Fruit fly (Drosophila melanogaster) whole organism, embryonic: ENCODE results near the gene simj.

Experiments used
- CG10565 ChIP-seq: fragments of 200-800 bp; sonication (Bioruptor generic); optimal IDR thresholded peaks from 3 replicates; lab custom pipeline; 2016; ENCODE audit warnings: missing biosample characterization, mild to moderate bottlenecking, missing genetic modification characterization
- CG11093 ChIP-seq: fragments of 200-800 bp; sonication (Bioruptor generic); IDR thresholded peaks from 3 replicates; pipeline ENCODE4 v1.3.6; 2022; ENCODE audit warnings: missing biosample characterization, missing genetic modification characterization
- CG11247 ChIP-seq: fragments of 200-800 bp; sonication (Bioruptor generic); IDR thresholded peaks from 2 replicates; pipeline ENCODE4 v1.3.6; 2022; ENCODE audit warnings: missing biosample characterization, missing genetic modification characterization
- CG11398 ChIP-seq: fragments of 200-800 bp; sonication (Bioruptor generic); optimal IDR thresholded peaks from 2 replicates; lab custom pipeline; 2016; ENCODE audit warnings: missing biosample characterization, missing genetic modification characterization
- CG11504 ChIP-seq: fragments of 200-800 bp; sonication (Bioruptor generic); optimal IDR thresholded peaks from 3 replicates; lab custom pipeline; 2019; ENCODE audit warnings: missing biosample characterization, mild to moderate bottlenecking, missing genetic modification characterization, moderate library complexity
- CG1233 ChIP-seq: fragments of 200-800 bp; sonication (Bioruptor generic); optimal IDR thresholded peaks from 4 replicates; lab custom pipeline; 2018; ENCODE audit warnings: missing biosample characterization, mild to moderate bottlenecking, missing genetic modification characterization
- CG1602 ChIP-seq: fragments of 200-800 bp; sonication (Bioruptor generic); optimal IDR thresholded peaks from 3 replicates; lab custom pipeline; 2016; ENCODE audit warnings: missing biosample characterization, missing genetic modification characterization
- CG16813 ChIP-seq: fragments of 200-800 bp; sonication (Bioruptor generic); IDR thresholded peaks from 3 replicates; pipeline ENCODE4 v1.3.6; 2022; ENCODE audit warnings: missing biosample characterization, missing genetic modification characterization; ENCODE audit not compliant: partially characterized antibody
- CG18599 ChIP-seq: fragments of 200-800 bp; sonication (Bioruptor generic); optimal IDR thresholded peaks from 3 replicates; lab custom pipeline; 2017; ENCODE audit warnings: missing biosample characterization, missing genetic modification characterization, mild to moderate bottlenecking, moderate library complexity, missing genetic modification reagents
- CG18764 ChIP-seq: fragments of 200-800 bp; sonication (Bioruptor generic); optimal IDR thresholded peaks from 3 replicates; lab custom pipeline; 2016; ENCODE audit warnings: missing biosample characterization, missing genetic modification characterization
- CG2129 ChIP-seq: fragments of 200-800 bp; sonication (Bioruptor generic); IDR thresholded peaks from 2 replicates; pipeline ENCODE4 v1.3.6; 2022; ENCODE audit warnings: missing biosample characterization, missing genetic modification characterization; ENCODE audit not compliant: partially characterized antibody
- CG32772 ChIP-seq: fragments of 200-800 bp; sonication (Bioruptor generic); IDR thresholded peaks from 2 replicates; pipeline ENCODE4 v1.3.6; 2022; ENCODE audit warnings: missing biosample characterization, missing genetic modification characterization
- CG34422 ChIP-seq: fragments of 200-800 bp; sonication (Bioruptor generic); IDR thresholded peaks from 3 replicates; pipeline ENCODE4 v1.3.6; 2022; ENCODE audit warnings: missing biosample characterization, missing genetic modification characterization
- CG3838 ChIP-seq: fragments of 200-800 bp; sonication (Bioruptor generic); optimal IDR thresholded peaks from 3 replicates; lab custom pipeline; 2016; ENCODE audit warnings: missing biosample characterization, missing genetic modification characterization
- CG6791 ChIP-seq: fragments of 200-800 bp; sonication (Bioruptor generic); IDR thresholded peaks from 3 replicates; pipeline ENCODE4 v1.3.6; 2022; ENCODE audit warnings: missing biosample characterization, missing genetic modification characterization; ENCODE audit not compliant: partially characterized antibody
- CG7271 ChIP-seq: fragments of 200-800 bp; sonication (Bioruptor generic); optimal IDR thresholded peaks from 2 replicates; lab custom pipeline; 2018; ENCODE audit warnings: missing biosample characterization, mild to moderate bottlenecking, missing genetic modification characterization, moderate library complexity
- CG7839 ChIP-seq: fragments of 200-800 bp; sonication (Bioruptor generic); optimal IDR thresholded peaks from 3 replicates; lab custom pipeline; 2018; ENCODE audit warnings: missing biosample characterization, mild to moderate bottlenecking, missing genetic modification characterization, moderate library complexity
- CG7987 ChIP-seq: fragments of 200-800 bp; sonication (Bioruptor generic); optimal IDR thresholded peaks from 2 replicates; lab custom pipeline; 2018; ENCODE audit warnings: missing biosample characterization, mild to moderate bottlenecking, missing genetic modification characterization, moderate library complexity
- CG8290 ChIP-seq, 3 experiments: fragments of 200-800 bp; sonication (Bioruptor generic); optimal IDR thresholded peaks; 2 replicates each; lab custom pipeline; 2016 to 2019; ENCODE audit warnings: missing biosample characterization in 3 of 3, missing genetic modification characterization in 3 of 3, mild to moderate bottlenecking in 2 of 3, moderate library complexity in 1 of 3
- CG8924 ChIP-seq: fragments of 200-800 bp; optimal IDR thresholded peaks from 3 replicates; lab custom pipeline; 2019; ENCODE audit warnings: missing biosample characterization, mild to moderate bottlenecking, missing genetic modification characterization, moderate library complexity
- D19B ChIP-seq: fragments of 200-800 bp; sonication (Bioruptor generic); optimal IDR thresholded peaks from 2 replicates; lab custom pipeline; 2017; ENCODE audit warnings: missing biosample characterization, mild to moderate bottlenecking, missing genetic modification characterization
- Deaf1 ChIP-seq: fragments of 200-800 bp; optimal IDR thresholded peaks from 3 replicates; lab custom pipeline; 2019; ENCODE audit warnings: missing biosample characterization, mild to moderate bottlenecking, missing genetic modification characterization, moderate library complexity
- Dp ChIP-seq: fragments of 200-800 bp; sonication (Bioruptor generic); optimal IDR thresholded peaks from 2 replicates; lab custom pipeline; 2018; ENCODE audit warnings: missing biosample characterization, mild to moderate bottlenecking, missing genetic modification characterization, moderate library complexity
- Elba2 ChIP-seq: fragments of 200-800 bp; sonication (Bioruptor generic); optimal IDR thresholded peaks from 3 replicates; lab custom pipeline; 2016; ENCODE audit warnings: missing biosample characterization, missing genetic modification characterization
- HHEX ChIP-seq: fragments of 200-800 bp; sonication (Bioruptor generic); optimal IDR thresholded peaks from 3 replicates; lab custom pipeline; 2017; ENCODE audit warnings: missing biosample characterization, mild to moderate bottlenecking, missing genetic modification characterization, missing genetic modification reagents
- Hr51 ChIP-seq, 2 experiments: fragments of 200-800 bp; sonication (Bioruptor generic); optimal IDR thresholded peaks; 2 replicates in 1 of 2; 3 replicates in 1 of 2; lab custom pipeline; 2016 to 2018; ENCODE audit warnings: missing biosample characterization in 2 of 2, missing genetic modification characterization in 2 of 2, mild to moderate bottlenecking in 1 of 2, moderate library complexity in 1 of 2
- Hsf ChIP-seq: fragments of 200-800 bp; sonication (Bioruptor generic); optimal IDR thresholded peaks from 3 replicates; lab custom pipeline; 2016; ENCODE audit warnings: missing biosample characterization, missing genetic modification characterization
- Mad ChIP-seq: fragments of 200-800 bp; sonication (Bioruptor generic); optimal IDR thresholded peaks from 2 replicates; lab custom pipeline; 2016; ENCODE audit warnings: missing biosample characterization, missing genetic modification characterization
- Opbp ChIP-seq: fragments of 200-800 bp; sonication (Bioruptor generic); IDR thresholded peaks from 3 replicates; pipeline ENCODE4 v1.3.6; 2022; ENCODE audit warnings: missing biosample characterization, missing genetic modification characterization; ENCODE audit not compliant: partially characterized antibody
- Rx ChIP-seq: fragments of 200-800 bp; sonication (Bioruptor generic); IDR thresholded peaks from 2 replicates; pipeline ENCODE4 v1.3.6; 2022; ENCODE audit warnings: missing biosample characterization, missing genetic modification characterization
- Trl ChIP-seq, 3 experiments: fragments of >200 bp in 2 of 3; fragments of 200-800 bp in 1 of 3; sonication (Bioruptor generic) in 1 of 3; optimal IDR thresholded peaks; 2 replicates in 1 of 3; 3 replicates in 2 of 3; lab custom pipeline; 2016 to 2017; ENCODE audit warnings: missing biosample characterization in 1 of 3, missing genetic modification characterization in 1 of 3
- Vsx1 ChIP-seq: fragments of 200-800 bp; sonication (Bioruptor generic); optimal IDR thresholded peaks from 2 replicates; lab custom pipeline; 2017; ENCODE audit warnings: missing biosample characterization, mild to moderate bottlenecking, missing genetic modification characterization, missing genetic modification reagents
- bab2 ChIP-seq: fragments of 200-800 bp; sonication (Bioruptor generic); optimal IDR thresholded peaks from 2 replicates; lab custom pipeline; 2016; ENCODE audit warnings: missing biosample characterization, missing genetic modification characterization
- cad ChIP-seq: fragments of >200 bp; optimal IDR thresholded peaks from 2 replicates; lab custom pipeline; 2017; ENCODE audit warnings: missing biosample characterization, missing genetic modification characterization
- chif ChIP-seq, 2 experiments: fragments of 200-800 bp; sonication (Bioruptor generic); optimal IDR thresholded peaks; 3 replicates each; lab custom pipeline; 2016; ENCODE audit warnings: missing biosample characterization in 2 of 2, missing genetic modification characterization in 2 of 2
- chm ChIP-seq: fragments of 200-800 bp; sonication (Bioruptor generic); IDR thresholded peaks from 2 replicates; pipeline ENCODE4 v1.3.6; 2022; ENCODE audit warnings: missing biosample characterization, missing genetic modification characterization
- cwo ChIP-seq: fragments of 200-800 bp; sonication (Bioruptor generic); optimal IDR thresholded peaks from 3 replicates; lab custom pipeline; 2017; ENCODE audit warnings: missing biosample characterization, missing genetic modification characterization, mild to moderate bottlenecking, moderate library complexity, missing genetic modification reagents
- dysf ChIP-seq: fragments of 200-800 bp; sonication (Bioruptor generic); IDR thresholded peaks from 3 replicates; pipeline ENCODE4 v1.3.6; 2022; ENCODE audit warnings: missing biosample characterization, missing genetic modification characterization
- hbn ChIP-seq: fragments of 200-800 bp; sonication (Bioruptor generic); IDR thresholded peaks from 2 replicates; pipeline ENCODE4 v1.3.6; 2022; ENCODE audit warnings: missing biosample characterization, missing genetic modification characterization; ENCODE audit not compliant: partially characterized antibody
- kay ChIP-seq: fragments of 200-800 bp; sonication (Bioruptor generic); optimal IDR thresholded peaks from 2 replicates; lab custom pipeline; 2016; ENCODE audit warnings: missing biosample characterization, missing genetic modification characterization
- nerfin-1 ChIP-seq: fragments of 200-800 bp; sonication (Bioruptor generic); optimal IDR thresholded peaks from 3 replicates; lab custom pipeline; 2019; ENCODE audit warnings: missing biosample characterization, mild to moderate bottlenecking, missing genetic modification characterization, moderate library complexity
- pros ChIP-seq: fragments of 200-800 bp; sonication (Bioruptor generic); optimal IDR thresholded peaks from 3 replicates; lab custom pipeline; 2019; ENCODE audit warnings: missing biosample characterization, mild to moderate bottlenecking, missing genetic modification characterization, moderate library complexity
- pum ChIP-seq: fragments of 200-800 bp; sonication (Bioruptor generic); optimal IDR thresholded peaks from 2 replicates; lab custom pipeline; 2016; ENCODE audit warnings: missing biosample characterization, missing genetic modification characterization
- ro ChIP-seq: fragments of 200-800 bp; sonication (Bioruptor generic); IDR thresholded peaks from 2 replicates; pipeline ENCODE4 v1.3.6; 2022; ENCODE audit warnings: missing biosample characterization, missing genetic modification characterization
- sc ChIP-seq, 3 experiments: fragments of >200 bp in 2 of 3; fragments of 200-800 bp in 1 of 3; sonication (Bioruptor generic) in 1 of 3; optimal IDR thresholded peaks; 2 replicates in 2 of 3; 3 replicates in 1 of 3; lab custom pipeline; 2017; ENCODE audit warnings: mild to moderate bottlenecking in 1 of 3, missing biosample characterization in 1 of 3, missing genetic modification characterization in 1 of 3, missing genetic modification reagents in 1 of 3
- sisA ChIP-seq: fragments of 200-800 bp; sonication (Bioruptor generic); IDR thresholded peaks from 2 replicates; pipeline ENCODE4 v1.3.6; 2022; ENCODE audit warnings: missing biosample characterization, missing genetic modification characterization
- so ChIP-seq: fragments of 200-800 bp; sonication (Bioruptor generic); IDR thresholded peaks from 3 replicates; pipeline ENCODE4 v1.3.6; 2022; ENCODE audit warnings: missing biosample characterization, missing genetic modification characterization
- trh ChIP-seq: fragments of 200-800 bp; sonication (Bioruptor generic); optimal IDR thresholded peaks from 2 replicates; lab custom pipeline; 2016; ENCODE audit warnings: missing biosample characterization, missing genetic modification characterization

simj gene

DNA sequence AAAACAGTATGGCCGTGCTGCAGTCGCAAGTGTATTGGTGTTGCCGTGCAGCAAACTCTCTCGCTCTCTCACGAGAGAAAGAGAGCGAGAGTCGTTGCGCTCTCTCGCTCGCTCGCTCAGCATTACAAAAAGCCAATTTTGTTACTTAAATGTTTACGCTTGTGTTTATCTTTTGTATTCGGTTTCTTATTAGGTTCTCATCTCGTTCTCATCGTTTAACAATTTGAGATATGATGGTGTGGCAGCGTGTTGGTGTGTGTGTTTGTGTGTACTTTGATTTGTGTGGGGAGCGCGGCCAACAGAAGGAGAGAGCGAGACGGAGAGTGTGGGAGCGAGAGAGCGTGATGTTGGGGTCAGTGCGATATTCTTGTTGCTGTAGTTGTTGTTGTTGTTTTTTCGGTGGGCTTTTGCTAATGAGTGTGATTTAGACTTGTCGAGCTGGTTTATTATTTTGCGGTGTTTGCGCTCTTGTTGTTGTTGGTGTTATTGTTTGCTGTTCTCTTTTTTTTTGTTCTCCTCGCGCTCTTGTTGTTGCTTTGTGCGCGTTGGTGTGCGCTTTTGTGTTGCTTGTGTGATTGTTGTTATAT lies 72.7 kb downstream of the simj start (continued):
- TF ChIP-seq Hr51 (GFP tag; optimal IDR thresholded peaks at IDR 0.05; lab: Kevin White, UChicago) (peak in 1 of 2 experiments; percentile 51), sisA (GFP tag; lab: Robert Waterston, UW) (no peak), CG3838 (GFP tag; lab: Kevin White, UChicago) (peak; percentile 70), CG18764 (GFP tag; lab: Kevin White, UChicago) (no peak), pros (peak; percentile 93), CG11247 (GFP tag; lab: Robert Waterston, UW) (no peak), Elba2 (GFP tag; lab: Kevin White, UChicago) (no peak), CG8290 (GFP tag; optimal IDR thresholded peaks at IDR 0.05; lab: Kevin White, UChicago) (no peak), CG8290 (tag; optimal IDR thresholded peaks at IDR 0.05; lab: Kevin White, UChicago) (peak; percentile 35 to 56), Deaf1 (tag; lab: Kevin White, UChicago) (peak; percentile 94), ro (GFP tag; lab: Robert Waterston, UW) (no peak), CG6791 (GFP tag; lab: Robert Waterston, UW) (no peak), so (GFP tag; lab: Robert Waterston, UW) (peak; percentile 41; the same call in 2 of the 3 replicates), Opbp (GFP tag; lab: Robert Waterston, UW) (no peak), D19B (GFP tag; lab: Kevin White, UChicago) (no peak), Dp (GFP tag; lab: Kevin White, UChicago) (no peak), CG11093 (GFP tag; lab: Robert Waterston, UW) (no peak), pum (GFP tag; lab: Kevin White, UChicago) (no peak), CG16813 (GFP tag; lab: Robert Waterston, UW) (no peak), CG1602 (GFP tag; lab: Kevin White, UChicago) (no peak), Trl (optimal IDR thresholded peaks at IDR 0.05; lab: Kevin White, UChicago) (peak; percentile 98 to 100), Trl (GFP tag; optimal IDR thresholded peaks at IDR 0.05; lab: Kevin White, UChicago) (peak; percentile 66), CG11398 (no peak), CG10565 (no peak), Rx (GFP tag; lab: Robert Waterston, UW) (no peak), CG18599 (GFP tag; lab: Kevin White, UChicago) (peak; percentile 68), hbn (no peak), CG11504 (peak; percentile 24), CG7987 (GFP tag; lab: Kevin White, UChicago) (peak; percentile 71), trh (GFP tag; lab: Kevin White, UChicago) (no peak), sc (optimal IDR thresholded peaks at IDR 0.05; lab: Kevin White, UChicago) (no peak), sc (GFP tag; optimal IDR thresholded peaks at IDR 0.05; lab: Kevin White, UChicago) (no peak), CG32772 (GFP tag; lab: Robert Waterston, UW) (no peak), Hsf (no peak), chm (peak; percentile 37; the same call in 1 of the 2 replicates), CG2129 (peak; percentile 17; the same call in 1 of the 2 replicates), nerfin-1 (peak; percentile 51), CG34422 (GFP tag; lab: Robert Waterston, UW) (no peak), Mad (GFP tag; lab: Kevin White, UChicago) (no peak), chif (GFP tag; optimal IDR thresholded peaks at IDR 0.05; lab: Kevin White, UChicago) (no peak), CG7839 (tag; lab: Kevin White, UChicago) (no peak), HHEX (GFP tag; lab: Kevin White, UChicago) (peak; percentile 61), Vsx1 (GFP tag; lab: Kevin White, UChicago) (peak; percentile 92), CG1233 (GFP tag; lab: Kevin White, UChicago) (peak; percentile 42), dysf (no peak; the same call in 2 of the 3 replicates), cad (no peak), cwo (GFP tag; lab: Kevin White, UChicago) (peak; percentile 54), bab2 (GFP tag; lab: Kevin White, UChicago) (no peak), CG7271 (peak; percentile 1), kay (no peak), CG8924 (tag; lab: Kevin White, UChicago) (peak; percentile 72)
